Worm (Caenorhabditis elegans) whole organism, L4 larva: Measurements from ENCODE around the gene lec-12.
"Not testable (repeated sequence)": the region's sequence is repeated elsewhere in the genome, so short reads cannot be mapped to it uniquely, and the experiment has no call there.

Source experiments
- D1046.2 ChIP-seq: fragments of 200-800 bp; sonication (Bioruptor generic); IDR thresholded peaks from 2 replicates; pipeline ENCODE4 v1.3.6; 2022; ENCODE audit warnings: missing genetic modification characterization, missing compliant biosample characterization
- aly-2 ChIP-seq: sonication (generic microtip); optimal IDR thresholded peaks from 2 replicates; lab custom pipeline; 2018; ENCODE audit warnings: missing biosample characterization, missing genetic modification characterization
- ama-1 ChIP-seq: fragments of 150-350 bp; optimal IDR thresholded peaks from 2 replicates; lab custom pipeline; 2014; ENCODE audit warnings: inconsistent platforms, mixed read lengths
- egl-27 ChIP-seq: sonication (generic microtip); optimal IDR thresholded peaks from 3 replicates; lab custom pipeline; 2017; ENCODE audit warnings: missing biosample characterization, missing genetic modification reagents, missing genetic modification characterization
- fkh-10 ChIP-seq: fragments of 150-350 bp; optimal IDR thresholded peaks from 2 replicates; lab custom pipeline; 2014; ENCODE audit warnings: missing biosample characterization, missing genetic modification reagents, missing genetic modification characterization
- fos-1 ChIP-seq: fragments of 150-350 bp; optimal IDR thresholded peaks from 2 replicates; lab custom pipeline; 2014; ENCODE audit warnings: missing biosample characterization, missing genetic modification characterization
- mdt-29 ChIP-seq: fragments of 200-800 bp; sonication (Bioruptor generic); IDR thresholded peaks from 2 replicates; pipeline ENCODE4 v1.3.6; 2022; ENCODE audit warnings: missing genetic modification reagents, missing genetic modification characterization, missing compliant biosample characterization
- rbr-2 ChIP-seq: sonication (generic microtip); optimal IDR thresholded peaks from 2 replicates; lab custom pipeline; 2016; ENCODE audit warnings: missing genotype, missing genetic modification characterization, missing compliant biosample characterization
- skn-1 ChIP-seq: fragments of 150-350 bp; optimal IDR thresholded peaks from 2 replicates; lab custom pipeline; 2014; ENCODE audit warnings: missing biosample characterization, missing genetic modification characterization
- unc-130 ChIP-seq: sonication (generic microtip); optimal IDR thresholded peaks from 2 replicates; lab custom pipeline; 2016; ENCODE audit warnings: missing genetic modification reagents, missing genetic modification characterization, missing compliant biosample characterization

DNA sequence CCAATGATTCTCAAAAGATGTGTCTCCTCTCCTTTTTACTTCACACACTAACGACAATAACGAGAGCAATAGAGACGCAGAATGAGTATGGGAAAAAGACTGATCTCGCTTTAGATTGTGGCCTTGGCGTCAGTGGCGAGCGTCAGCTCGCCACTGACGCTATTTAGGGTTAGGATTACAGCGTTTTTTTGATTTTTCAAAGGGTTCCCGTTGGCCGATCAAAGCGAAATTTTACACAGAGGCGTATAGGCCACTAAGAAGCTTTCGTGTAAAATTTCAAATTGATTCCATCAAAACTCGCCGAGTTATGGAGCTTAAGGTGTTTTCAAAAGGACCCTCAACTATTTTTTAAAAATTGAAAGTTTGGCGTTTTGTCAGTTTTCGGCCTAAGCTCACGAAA, 8.5 kb downstream of the lec-12 start, which contains the start of gene DC2.5:
- TF ChIP-seq unc-130 (GFP tag; lab: Kevin White, UChicago); D1046.2; mdt-29; fos-1 (tag; lab: Kevin White, UChicago); rbr-2; aly-2 (tag; lab: Kevin White, UChicago); egl-27 (tag; lab: Kevin White, UChicago); fkh-10 (GFP tag; lab: Kevin White, UChicago); ama-1 (lab: Kevin White, UChicago); skn-1 (tag; lab: Kevin White, UChicago): not testable (repeated sequence)
